Fruit fly (Drosophila melanogaster) whole organism, embryonic: ENCODE measurements around the gene CG1638.

Source experiments
- Bteb2 ChIP-seq: fragments of 200-800 bp; sonication (Bioruptor generic); optimal IDR thresholded peaks from 2 replicates; lab custom pipeline; 2016; ENCODE audit warnings: missing biosample characterization, missing genetic modification characterization
- CG10959 ChIP-seq: fragments of 200-800 bp; sonication (Bioruptor generic); IDR thresholded peaks from 2 replicates; pipeline ENCODE4 v1.3.6; 2022; ENCODE audit warnings: missing biosample characterization, missing genetic modification characterization
- CG12155 ChIP-seq: fragments of 200-800 bp; sonication (Bioruptor generic); optimal IDR thresholded peaks from 3 replicates; lab custom pipeline; 2016; ENCODE audit warnings: missing biosample characterization, missing genetic modification characterization
- CG14014 ChIP-seq: fragments of 200-800 bp; sonication (Bioruptor generic); IDR thresholded peaks from 2 replicates; pipeline ENCODE4 v1.3.6; 2022; ENCODE audit warnings: missing biosample characterization, missing genetic modification characterization
- CG14050 ChIP-seq: fragments of 200-800 bp; sonication (Bioruptor generic); IDR thresholded peaks from 3 replicates; pipeline ENCODE4 v1.3.6; 2022; ENCODE audit warnings: missing biosample characterization, missing genetic modification characterization
- CG15269 ChIP-seq: fragments of 200-800 bp; sonication (Bioruptor generic); optimal IDR thresholded peaks from 2 replicates; lab custom pipeline; 2018; ENCODE audit warnings: missing biosample characterization, mild to moderate bottlenecking, missing genetic modification characterization, moderate library complexity
- CG15601 ChIP-seq: fragments of 200-800 bp; sonication (Bioruptor generic); optimal IDR thresholded peaks from 3 replicates; lab custom pipeline; 2019; ENCODE audit warnings: missing biosample characterization, mild to moderate bottlenecking, missing genetic modification characterization, moderate library complexity
- CG1603 ChIP-seq: fragments of 200-800 bp; sonication (Bioruptor generic); optimal IDR thresholded peaks from 2 replicates; lab custom pipeline; 2019; ENCODE audit warnings: missing biosample characterization, mild to moderate bottlenecking, missing genetic modification characterization, moderate library complexity
- CG16779 ChIP-seq: fragments of 200-800 bp; sonication (Bioruptor generic); IDR thresholded peaks from 2 replicates; pipeline ENCODE4 v1.3.6; 2022; ENCODE audit warnings: missing biosample characterization, missing genetic modification characterization
- CG17385 ChIP-seq: fragments of 200-800 bp; sonication (Bioruptor generic); optimal IDR thresholded peaks from 3 replicates; lab custom pipeline; 2018; ENCODE audit warnings: missing biosample characterization, mild to moderate bottlenecking, missing genetic modification characterization
- CG17802 ChIP-seq: fragments of 200-800 bp; sonication (Bioruptor generic); optimal IDR thresholded peaks from 2 replicates; lab custom pipeline; 2018; ENCODE audit warnings: missing biosample characterization, mild to moderate bottlenecking, missing genetic modification characterization, moderate library complexity
- CG3838 ChIP-seq: fragments of 200-800 bp; sonication (Bioruptor generic); optimal IDR thresholded peaks from 3 replicates; lab custom pipeline; 2016; ENCODE audit warnings: missing biosample characterization, missing genetic modification characterization
- CG3995 ChIP-seq: fragments of 200-800 bp; sonication (Bioruptor generic); optimal IDR thresholded peaks from 3 replicates; lab custom pipeline; 2016; ENCODE audit warnings: missing biosample characterization, missing genetic modification characterization
- CG4730 ChIP-seq: fragments of 200-800 bp; sonication (Bioruptor generic); IDR thresholded peaks from 2 replicates; pipeline ENCODE4 v1.3.6; 2022; ENCODE audit warnings: missing biosample characterization, missing genetic modification characterization
- CG6272 ChIP-seq: fragments of 200-800 bp; sonication (Bioruptor generic); IDR thresholded peaks from 2 replicates; pipeline ENCODE4 v1.3.6; 2022; ENCODE audit warnings: missing biosample characterization, missing genetic modification characterization
- CG7372 ChIP-seq: fragments of 200-800 bp; sonication (Bioruptor generic); IDR thresholded peaks from 2 replicates; pipeline ENCODE4 v1.3.6; 2022; ENCODE audit warnings: missing biosample characterization, missing genetic modification characterization
- CHES-1-like ChIP-seq: fragments of 200-800 bp; sonication (Bioruptor generic); optimal IDR thresholded peaks from 2 replicates; lab custom pipeline; 2016; ENCODE audit warnings: missing biosample characterization, missing genetic modification characterization
- CoRest ChIP-seq: fragments of 200-800 bp; sonication (Bioruptor generic); optimal IDR thresholded peaks from 3 replicates; lab custom pipeline; 2018; ENCODE audit warnings: missing biosample characterization, mild to moderate bottlenecking, missing genetic modification characterization, moderate library complexity
- Elba2 ChIP-seq: fragments of 200-800 bp; sonication (Bioruptor generic); optimal IDR thresholded peaks from 3 replicates; lab custom pipeline; 2016; ENCODE audit warnings: missing biosample characterization, missing genetic modification characterization
- HLH4C ChIP-seq: fragments of 200-800 bp; sonication (Bioruptor generic); IDR thresholded peaks from 3 replicates; pipeline ENCODE4 v1.3.6; 2022; ENCODE audit warnings: missing biosample characterization, missing genetic modification characterization; ENCODE audit not compliant: partially characterized antibody
- Hr3 ChIP-seq: fragments of 200-800 bp; sonication (Bioruptor generic); optimal IDR thresholded peaks from 3 replicates; lab custom pipeline; 2016; ENCODE audit warnings: missing biosample characterization, missing genetic modification characterization
- MBD-R2 ChIP-seq: fragments of 200-800 bp; sonication (Bioruptor generic); IDR thresholded peaks from 2 replicates; pipeline ENCODE4 v1.3.6; 2022; ENCODE audit warnings: missing biosample characterization, missing genetic modification characterization
- MTF-1 ChIP-seq: fragments of 200-800 bp; sonication (Bioruptor generic); optimal IDR thresholded peaks from 2 replicates; lab custom pipeline; 2018; ENCODE audit warnings: missing biosample characterization, mild to moderate bottlenecking, missing genetic modification characterization, borderline replicate concordance
- Meics ChIP-seq: fragments of 200-800 bp; sonication (Bioruptor generic); optimal IDR thresholded peaks from 2 replicates; lab custom pipeline; 2017; ENCODE audit warnings: missing biosample characterization, mild to moderate bottlenecking, missing genetic modification characterization
- Opbp ChIP-seq: fragments of 200-800 bp; sonication (Bioruptor generic); IDR thresholded peaks from 3 replicates; pipeline ENCODE4 v1.3.6; 2022; ENCODE audit warnings: missing biosample characterization, missing genetic modification characterization; ENCODE audit not compliant: partially characterized antibody
- Rx ChIP-seq: fragments of 200-800 bp; sonication (Bioruptor generic); IDR thresholded peaks from 2 replicates; pipeline ENCODE4 v1.3.6; 2022; ENCODE audit warnings: missing biosample characterization, missing genetic modification characterization
- abd-A ChIP-seq: fragments of 200-800 bp; sonication (Bioruptor generic); optimal IDR thresholded peaks from 3 replicates; lab custom pipeline; 2019; ENCODE audit warnings: missing biosample characterization, mild to moderate bottlenecking, missing genetic modification characterization, moderate library complexity
- ac ChIP-seq: fragments of 200-800 bp; sonication (Bioruptor generic); optimal IDR thresholded peaks from 3 replicates; lab custom pipeline; 2017; ENCODE audit warnings: missing biosample characterization, mild to moderate bottlenecking, missing genetic modification characterization
- ara ChIP-seq: fragments of 200-800 bp; sonication (Bioruptor generic); IDR thresholded peaks from 2 replicates; pipeline ENCODE4 v1.3.6; 2022; ENCODE audit warnings: missing biosample characterization, missing genetic modification characterization
- ash1 ChIP-seq: fragments of 200-800 bp; sonication (Bioruptor generic); optimal IDR thresholded peaks from 2 replicates; lab custom pipeline; 2018; ENCODE audit warnings: missing biosample characterization, mild to moderate bottlenecking, missing genetic modification characterization
- az2 ChIP-seq: fragments of 200-800 bp; sonication (Bioruptor generic); optimal IDR thresholded peaks from 3 replicates; lab custom pipeline; 2016; ENCODE audit warnings: missing biosample characterization, missing genetic modification characterization
- chinmo ChIP-seq: fragments of 200-800 bp; sonication (Bioruptor generic); IDR thresholded peaks from 4 replicates; pipeline ENCODE4 v1.3.6; 2022; ENCODE audit warnings: missing biosample characterization, missing genetic modification characterization; ENCODE audit not compliant: partially characterized antibody
- corto ChIP-seq: fragments of 200-800 bp; sonication (Bioruptor generic); optimal IDR thresholded peaks from 2 replicates; lab custom pipeline; 2016; ENCODE audit warnings: missing biosample characterization, mild to moderate bottlenecking, missing genetic modification characterization, moderate library complexity
- dimm ChIP-seq: fragments of 200-800 bp; sonication (Bioruptor generic); IDR thresholded peaks from 2 replicates; pipeline ENCODE4 v1.3.6; 2022; ENCODE audit warnings: missing biosample characterization, missing genetic modification characterization
- disco-r ChIP-seq: fragments of 200-800 bp; sonication (Bioruptor generic); optimal IDR thresholded peaks from 2 replicates; lab custom pipeline; 2016; ENCODE audit warnings: missing biosample characterization, missing genetic modification characterization
- emc ChIP-seq: fragments of 200-800 bp; sonication (Bioruptor generic); optimal IDR thresholded peaks from 2 replicates; lab custom pipeline; 2016; ENCODE audit warnings: missing biosample characterization, missing genetic modification characterization
- h ChIP-seq: fragments of >200 bp; optimal IDR thresholded peaks from 2 replicates; lab custom pipeline; 2017
- kni ChIP-seq: fragments of 200-800 bp; sonication (Bioruptor generic); optimal IDR thresholded peaks from 3 replicates; lab custom pipeline; 2017; ENCODE audit warnings: mild to moderate bottlenecking, missing biosample characterization, missing genetic modification reagents, missing genetic modification characterization
- lilli ChIP-seq: fragments of 200-800 bp; sonication (Bioruptor generic); optimal IDR thresholded peaks from 3 replicates; lab custom pipeline; 2016; ENCODE audit warnings: missing biosample characterization, missing genetic modification characterization
- odd ChIP-seq: fragments of 200-800 bp; sonication (Bioruptor generic); optimal IDR thresholded peaks from 2 replicates; lab custom pipeline; 2017; ENCODE audit warnings: missing biosample characterization, mild to moderate bottlenecking, missing genetic modification characterization
- prd ChIP-seq, 3 experiments: fragments of >200 bp in 2 of 3; fragments of 200-800 bp in 1 of 3; sonication (Bioruptor generic) in 1 of 3; optimal IDR thresholded peaks in 2 of 3; IDR thresholded peaks in 1 of 3; 2 replicates in 2 of 3; 3 replicates in 1 of 3; pipeline versions ENCODE4 v1.3.6 to Lab custom; 2017 to 2022; ENCODE audit warnings: missing biosample characterization in 1 of 3, missing genetic modification characterization in 1 of 3
- ro ChIP-seq: fragments of 200-800 bp; sonication (Bioruptor generic); IDR thresholded peaks from 2 replicates; pipeline ENCODE4 v1.3.6; 2022; ENCODE audit warnings: missing biosample characterization, missing genetic modification characterization
- row ChIP-seq: fragments of 200-800 bp; sonication (Bioruptor generic); IDR thresholded peaks from 3 replicates; pipeline ENCODE4 v1.3.6; 2022; ENCODE audit warnings: missing biosample characterization, missing genetic modification characterization
- run ChIP-seq: fragments of 200-800 bp; sonication (Bioruptor generic); optimal IDR thresholded peaks from 3 replicates; lab custom pipeline; 2018; ENCODE audit warnings: missing biosample characterization, mild to moderate bottlenecking, missing genetic modification characterization
- sna ChIP-seq: fragments of 200-800 bp; sonication (Bioruptor generic); IDR thresholded peaks from 2 replicates; pipeline ENCODE4 v1.3.6; 2022; ENCODE audit warnings: missing biosample characterization, missing genetic modification characterization; ENCODE audit not compliant: partially characterized antibody
- tna ChIP-seq: fragments of 200-800 bp; sonication (Bioruptor generic); IDR thresholded peaks from 2 replicates; pipeline ENCODE4 v1.3.6; 2022; ENCODE audit warnings: missing biosample characterization, missing genetic modification characterization; ENCODE audit not compliant: partially characterized antibody
- toy ChIP-seq: fragments of 200-800 bp; sonication (Bioruptor generic); IDR thresholded peaks from 2 replicates; pipeline ENCODE4 v1.3.6; 2022; ENCODE audit warnings: missing biosample characterization, missing genetic modification characterization
- trh ChIP-seq: fragments of 200-800 bp; sonication (Bioruptor generic); optimal IDR thresholded peaks from 2 replicates; lab custom pipeline; 2016; ENCODE audit warnings: missing biosample characterization, missing genetic modification characterization
- twi ChIP-seq: fragments of 200-800 bp; optimal IDR thresholded peaks from 2 replicates; lab custom pipeline; 2019; ENCODE audit warnings: missing biosample characterization, mild to moderate bottlenecking, missing genetic modification characterization, moderate library complexity
- tx ChIP-seq: fragments of 200-800 bp; sonication (Bioruptor generic); optimal IDR thresholded peaks from 2 replicates; lab custom pipeline; 2016; ENCODE audit warnings: missing biosample characterization, missing genetic modification characterization
- zfh2 ChIP-seq: fragments of 200-800 bp; sonication (Bioruptor generic); optimal IDR thresholded peaks from 2 replicates; lab custom pipeline; 2016; ENCODE audit warnings: missing biosample characterization, missing genetic modification characterization

CG1638 gene

dm6 chr3R:31566738-31567137, 23.6 kb upstream of the CG1638 start (continued):
- TF ChIP-seq ac (GFP tag; lab: Kevin White, UChicago) (no peak), sna (GFP tag; lab: Robert Waterston, UW) (no peak), CG4730 (GFP tag; lab: Robert Waterston, UW) (peak; percentile 53), lilli (GFP tag; lab: Kevin White, UChicago) (no peak), CG14050 (GFP tag; lab: Robert Waterston, UW) (0 out of 3 replicates have a peak, but pooled peaks have one; percentile 29), row (peak; percentile 70), HLH4C (GFP tag; lab: Robert Waterston, UW) (no peak), Meics (GFP tag; lab: Kevin White, UChicago) (no peak), MTF-1 (no peak), trh (GFP tag; lab: Kevin White, UChicago) (no peak), twi (no peak), odd (GFP tag; lab: Kevin White, UChicago) (no peak), ash1 (GFP tag; lab: Kevin White, UChicago) (no peak), Bteb2 (GFP tag; lab: Kevin White, UChicago) (no peak), kni (GFP tag; lab: Kevin White, UChicago) (no peak), Hr3 (GFP tag; lab: Kevin White, UChicago) (peak; percentile 40), corto (GFP tag; lab: Kevin White, UChicago) (no peak), run (tag; lab: Kevin White, UChicago) (no peak), CG6272 (GFP tag; lab: Robert Waterston, UW) (no peak), ara (GFP tag; lab: Robert Waterston, UW) (peak; percentile 80; the same call in 1 of the 2 replicates), CG14014 (GFP tag; lab: Robert Waterston, UW) (peak; percentile 27; the same call in 1 of the 2 replicates), dimm (GFP tag; lab: Robert Waterston, UW) (peak; percentile 64), ro (no peak), Elba2 (no peak), CG16779 (no peak), CG12155 (GFP tag; lab: Kevin White, UChicago) (no peak), prd (optimal IDR thresholded peaks at IDR 0.05; lab: Kevin White, UChicago) (no peak), prd (GFP tag; IDR thresholded peaks at IDR 0.05; lab: Robert Waterston, UW) (peak; percentile 76; the same call in 1 of the 3 replicates), abd-A (no peak), CG15269 (tag; lab: Kevin White, UChicago) (no peak), emc (GFP tag; lab: Kevin White, UChicago) (no peak), toy (GFP tag; lab: Robert Waterston, UW) (no peak), CG1603 (peak; percentile 67), az2 (GFP tag; lab: Kevin White, UChicago) (peak; percentile 40), CG10959 (peak; percentile 69), tx (GFP tag; lab: Kevin White, UChicago) (no peak), chinmo (GFP tag; lab: Robert Waterston, UW) (0 out of 4 replicates have a peak, but pooled peaks have one; percentile 15), CG7372 (GFP tag; lab: Robert Waterston, UW) (peak; percentile 54), disco-r (GFP tag; lab: Kevin White, UChicago) (no peak), tna (no peak), CG17385 (GFP tag; lab: Kevin White, UChicago) (peak; percentile 15), Rx (GFP tag; lab: Robert Waterston, UW) (peak; percentile 40), CG17802 (peak; percentile 25), CoRest (tag; lab: Kevin White, UChicago) (peak; percentile 61), Opbp (GFP tag; lab: Robert Waterston, UW) (no peak), CG3838 (no peak), CG3995 (GFP tag; lab: Kevin White, UChicago) (no peak), CG15601 (peak; percentile 61), h (lab: Kevin White, UChicago) (no peak), MBD-R2 (GFP tag; lab: Robert Waterston, UW) (no peak), CHES-1-like (GFP tag; lab: Kevin White, UChicago) (no peak), zfh2 (GFP tag; lab: Kevin White, UChicago) (no peak)
